Worm (Caenorhabditis elegans) whole organism, late embryonic: ENCODE measurements around the gene Y54F10BM.12.

ENCODE experiments used
- F13H6.1 ChIP-seq: sonication (generic microtip); optimal IDR thresholded peaks from 2 replicates; lab custom pipeline; 2016; ENCODE audit warnings: missing genetic modification characterization, missing compliant biosample characterization
- K02D7.2 ChIP-seq: sonication (generic microtip); optimal IDR thresholded peaks from 2 replicates; lab custom pipeline; 2017; ENCODE audit warnings: mild to moderate bottlenecking, missing genetic modification characterization, missing compliant biosample characterization
- ama-1 ChIP-seq: fragments of 150-350 bp; optimal IDR thresholded peaks from 2 replicates; lab custom pipeline; 2014
- elt-2 ChIP-seq: sonication (generic microtip); optimal IDR thresholded peaks from 2 replicates; lab custom pipeline; 2016; ENCODE audit warnings: missing genetic modification reagents, missing genetic modification characterization, missing compliant biosample characterization
- fax-1 ChIP-seq: sonication (generic microtip); optimal IDR thresholded peaks from 2 replicates; lab custom pipeline; 2016; ENCODE audit warnings: missing genotype, missing genetic modification characterization, missing compliant biosample characterization
- fkh-10 ChIP-seq: fragments of 150-350 bp; optimal IDR thresholded peaks from 2 replicates; lab custom pipeline; 2014; ENCODE audit warnings: missing biosample characterization, missing genetic modification reagents, missing genetic modification characterization
- mec-3 ChIP-seq: sonication (generic microtip); optimal IDR thresholded peaks from 2 replicates; lab custom pipeline; 2016; ENCODE audit warnings: borderline replicate concordance, missing genetic modification characterization, missing compliant biosample characterization

ce11 chrIII:2368424-2368823 is 38.9 kb upstream of the Y54F10BM.12 start, which contains the start of gene H04J21.4:
- TF ChIP-seq fkh-10 (GFP tag; lab: Kevin White, UChicago) (no peak), K02D7.2 (tag; lab: Kevin White, UChicago) (no peak), ama-1 (lab: Kevin White, UChicago) (no peak), mec-3 (tag; lab: Kevin White, UChicago) (no peak), elt-2 (tag; lab: Kevin White, UChicago) (no peak), F13H6.1 (tag; lab: Kevin White, UChicago) (no peak), fax-1 (tag; lab: Kevin White, UChicago) (no peak)
